Worm (Caenorhabditis elegans) whole organism, late embryonic: ENCODE results near the gene nep-24.

Source experiments
- elt-4 ChIP-seq: sonication (generic microtip); optimal IDR thresholded peaks from 2 replicates; lab custom pipeline; 2016; ENCODE audit warnings: missing genetic modification characterization, missing compliant biosample characterization
- sox-4 ChIP-seq: sonication (generic microtip); optimal IDR thresholded peaks from 2 replicates; lab custom pipeline; 2017; ENCODE audit warnings: mild to moderate bottlenecking, missing genetic modification characterization, inconsistent platforms, missing compliant biosample characterization

ce11 chrIV:16962445-16962844, 38.3 kb downstream of the nep-24 start:
- TF ChIP-seq sox-4 (tag; lab: Kevin White, UChicago) (no peak), elt-4 (tag; lab: Kevin White, UChicago) (no peak)
